Worm (Caenorhabditis elegans): ENCODE measurements around the gene B0024.15.

The B0024.15 gene

ce11 chrV:10270214-10270613 is 19.6 kb upstream of the B0024.15 start, which contains the start of gene ric-4:
ric-4 (minus strand) TSS chrV:10270314.
- no peak for TF ChIP-seq unc-62 (GFP tag; optimal IDR thresholded peaks at IDR 0.05)

- no peak for TF ChIP-seq unc-62 (GFP tag; optimal IDR thresholded peaks at IDR 0.05)
These were observed 16.0 kb upstream of the B0024.15 start for ce11 chrV:10273837-10274236.

- TF ChIP-seq unc-62 (GFP tag; optimal IDR thresholded peaks at IDR 0.05), result no peak
These were observed 14.2 kb upstream of the B0024.15 start, which contains the start of gene Y22F5A.11 for ce11 chrV:10275619-10276018. Y22F5A.11 (minus strand) TSS chrV:10275646.

- no peak for TF ChIP-seq unc-62 (GFP tag; optimal IDR thresholded peaks at IDR 0.05)
These were observed 13.8 kb upstream of the B0024.15 start for ce11 chrV:10276038-10276437.

ce11 chrV:10277579-10277978 is 12.3 kb upstream of the B0024.15 start, which contains the start of gene lys-1:
lys-1 (plus strand) TSS chrV:10277904.
- TF ChIP-seq unc-62 (GFP tag; optimal IDR thresholded peaks at IDR 0.05), result no peak

ce11 chrV:10280112-10280511 is 9.7 kb upstream of the B0024.15 start:
- TF ChIP-seq unc-62 (GFP tag; optimal IDR thresholded peaks at IDR 0.05), result no peak

- TF ChIP-seq unc-62 (GFP tag; optimal IDR thresholded peaks at IDR 0.05), result no peak
These were observed 8.5 kb upstream of the B0024.15 start, which contains the start of gene lys-2 for ce11 chrV:10281374-10281773. lys-2 (minus strand) TSS chrV:10281474.

ce11 chrV:10283444-10283843 is 6.4 kb upstream of the B0024.15 start, which contains the start of gene lys-3:
lys-3 (minus strand) TSS chrV:10283544.
- no peak for TF ChIP-seq unc-62 (GFP tag; optimal IDR thresholded peaks at IDR 0.05)

- no peak for TF ChIP-seq unc-62 (GFP tag; optimal IDR thresholded peaks at IDR 0.05)
These were observed 4.0 kb upstream of the B0024.15 start for ce11 chrV:10285853-10286252.

- TF ChIP-seq unc-62 (GFP tag; optimal IDR thresholded peaks at IDR 0.05), result no peak
These were observed 2.6 kb upstream of the B0024.15 start, which contains the start of gene B0024.3 for ce11 chrV:10287260-10287659. B0024.3 (plus strand) TSS chrV:10287560.

- no peak for TF ChIP-seq unc-62 (GFP tag; optimal IDR thresholded peaks at IDR 0.05)
These were observed 2.0 kb downstream of the B0024.15 start for ce11 chrV:10291848-10292247.

- TF ChIP-seq unc-62 (GFP tag; optimal IDR thresholded peaks at IDR 0.05), result no peak
These were observed 3.0 kb downstream of the B0024.15 start, which contains the start of gene col-149 for ce11 chrV:10292819-10293357. col-149 (minus strand) TSS chrV:10292869.

- no peak for TF ChIP-seq unc-62 (GFP tag; optimal IDR thresholded peaks at IDR 0.05)
These were observed 4.7 kb downstream of the B0024.15 start, which contains the start of gene col-150 for ce11 chrV:10294549-10294948. col-150 (minus strand) TSS chrV:10294649.

ce11 chrV:10297099-10297498 is 7.3 kb downstream of the B0024.15 start, which contains the start of gene B0024.4:
B0024.4 (plus strand) TSS chrV:10297399.
- no peak for TF ChIP-seq unc-62 (GFP tag; optimal IDR thresholded peaks at IDR 0.05)

- TF ChIP-seq unc-62 (GFP tag; optimal IDR thresholded peaks at IDR 0.05), result no peak
These were observed 17.4 kb downstream of the B0024.15 start, which contains the start of gene che-12 for ce11 chrV:10307283-10307682. che-12 (minus strand) TSS chrV:10307383.

ce11 chrV:10313953-10314352 is 24.1 kb downstream of the B0024.15 start, which contains the start of gene gcy-6:
gcy-6 (minus strand) TSS chrV:10314053.
- no peak for TF ChIP-seq unc-62 (GFP tag; optimal IDR thresholded peaks at IDR 0.05)

- TF ChIP-seq unc-62 (GFP tag; optimal IDR thresholded peaks at IDR 0.05), result no peak
These were observed 24.5 kb downstream of the B0024.15 start, which contains the start of gene trx-2 for ce11 chrV:10314371-10314770. trx-2 (plus strand) TSS chrV:10314671.

All from whole organism, dauer.